Worm (Caenorhabditis elegans) whole organism, midembryonic: ENCODE data around the gene C03B1.9.

Experiments
- cog-1 ChIP-seq: sonication (generic microtip); optimal IDR thresholded peaks from 2 replicates; lab custom pipeline; 2016; ENCODE audit warnings: missing genetic modification characterization, missing compliant biosample characterization
- ref-1 ChIP-seq: fragments of 200-800 bp; sonication (Bioruptor generic); conservative IDR thresholded peaks from 2 replicates; pipeline ENCODE4 v1.3.6; 2022; ENCODE audit warnings: missing genetic modification reagents, missing genetic modification characterization, missing compliant biosample characterization
- ztf-23 ChIP-seq: fragments of 200-800 bp; sonication (Bioruptor generic); IDR thresholded peaks from 2 replicates; pipeline ENCODE4 v1.3.6; 2022; ENCODE audit warnings: missing genetic modification reagents, missing genetic modification characterization, missing compliant biosample characterization
- ztf-29 ChIP-seq: fragments of 200-800 bp; sonication (Bioruptor generic); IDR thresholded peaks from 2 replicates; pipeline ENCODE4 v1.3.6; 2022; ENCODE audit warnings: missing genetic modification reagents, missing genetic modification characterization, missing compliant biosample characterization

- TF ChIP-seq ref-1 (GFP tag; lab: Robert Waterston, UW), result no peak
- TF ChIP-seq ztf-29 (GFP tag; lab: Robert Waterston, UW), result no peak
- no peak for TF ChIP-seq ztf-23 (GFP tag; lab: Robert Waterston, UW)
- no peak for TF ChIP-seq cog-1 (tag; lab: Kevin White, UChicago)
These were observed 41.7 kb upstream of the C03B1.9 start for ce11 chrX:6388639-6389038.
